Worm (Caenorhabditis elegans) whole organism, dauer: ENCODE data around the gene F36H5.10.

Experiments
- unc-62 ChIP-seq: sonication (generic microtip); optimal IDR thresholded peaks from 2 replicates; lab custom pipeline; 2017; ENCODE audit warnings: missing biosample characterization, missing genetic modification reagents, missing genetic modification characterization

The F36H5.10 gene

ce11 chrII:1806358-1806757, 49.2 kb downstream of the F36H5.10 start, which contains the start of gene C08F1.12:
C08F1.12 (minus strand) TSS chrII:1806458.
- no peak for TF ChIP-seq unc-62
